Worm (Caenorhabditis elegans): ENCODE measurements around the gene rpt-6.
"Not testable (repeated sequence)": the region's sequence is repeated elsewhere in the genome, so short reads cannot be mapped to it uniquely, and the experiment has no call there.

The rpt-6 gene

DNA sequence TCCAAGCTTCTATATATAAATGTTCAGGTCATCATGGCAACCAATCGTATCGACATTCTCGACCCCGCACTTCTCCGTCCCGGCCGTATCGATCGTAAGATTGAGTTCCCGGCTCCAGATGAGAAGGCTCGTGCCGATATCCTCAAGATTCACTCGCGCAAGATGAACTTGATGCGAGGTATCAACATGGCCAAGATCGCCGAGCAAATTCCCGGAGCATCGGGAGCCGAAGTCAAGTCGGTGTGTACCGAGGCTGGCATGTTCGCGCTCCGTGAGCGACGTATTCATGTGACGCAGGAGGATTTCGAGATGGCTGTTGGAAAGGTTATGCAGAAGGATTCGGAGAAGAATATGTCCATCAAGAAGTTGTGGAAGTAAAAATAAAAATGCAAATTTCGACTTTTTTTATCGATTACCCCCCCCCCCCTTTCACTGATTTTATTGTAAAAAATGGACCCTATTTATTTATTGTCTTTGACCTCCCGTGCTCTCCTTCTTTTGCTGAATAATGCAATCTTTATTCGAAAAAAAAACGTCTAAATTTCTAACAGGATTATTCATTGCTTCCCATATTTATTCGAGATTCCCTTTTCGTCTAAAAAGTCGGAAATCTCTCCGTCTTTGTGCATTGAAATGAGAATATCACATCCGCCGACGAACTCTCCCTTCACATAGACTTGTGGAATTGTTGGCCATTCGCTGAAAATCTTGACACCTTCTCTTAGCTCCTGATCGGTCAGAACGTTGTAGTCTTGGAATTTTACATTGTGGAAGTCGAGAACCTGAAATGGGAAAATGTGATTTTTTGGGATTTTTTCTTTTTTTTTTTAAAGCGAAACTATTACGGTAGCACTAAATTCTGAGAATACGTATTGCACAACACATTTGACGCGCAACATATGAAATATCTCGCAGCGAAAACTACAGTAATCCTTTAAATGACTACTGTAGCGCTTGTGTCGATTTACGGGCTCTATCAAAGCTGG lies 2.1 kb downstream of the rpt-6 start:
- TF ChIP-seq hlh-6 (tag; optimal IDR thresholded peaks at IDR 0.05), result no peak
- TF ChIP-seq ceh-48 (tag; optimal IDR thresholded peaks at IDR 0.05), result no peak
- TF ChIP-seq C08G9.2 (tag; optimal IDR thresholded peaks at IDR 0.05), result no peak
- no peak for TF ChIP-seq madf-2 (tag; optimal IDR thresholded peaks at IDR 0.05)
- TF ChIP-seq pat-9 (tag; optimal IDR thresholded peaks at IDR 0.05), result no peak
- no peak for TF ChIP-seq pqm-1 (tag; optimal IDR thresholded peaks at IDR 0.05)
- no peak for TF ChIP-seq fax-1 (tag; optimal IDR thresholded peaks at IDR 0.05)
- no peak for TF ChIP-seq eyg-1 (tag; optimal IDR thresholded peaks at IDR 0.05)
- TF ChIP-seq che-1 (tag; optimal IDR thresholded peaks at IDR 0.05), result no peak
- TF ChIP-seq ceh-19 (GFP tag; optimal IDR thresholded peaks at IDR 0.05), result no peak

DNA sequence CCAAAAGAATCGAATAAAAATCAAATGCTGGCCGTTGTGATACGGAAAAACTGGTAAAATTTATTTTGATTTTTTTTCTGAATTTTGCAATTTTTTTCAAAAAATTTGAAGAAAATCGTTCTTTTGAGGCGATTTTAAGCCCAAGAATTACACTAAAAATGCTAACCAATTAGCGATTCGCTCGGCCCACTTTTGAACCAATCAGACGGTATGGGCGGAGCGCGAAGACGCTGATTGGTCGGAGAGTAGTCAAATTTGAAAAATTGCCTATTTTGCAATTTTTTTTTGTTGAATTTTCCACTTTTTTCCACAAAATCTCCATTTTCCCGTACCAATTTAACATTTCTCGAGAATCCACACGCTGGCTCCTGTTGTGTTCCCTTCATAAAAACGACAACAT lies 3.0 kb downstream of the rpt-6 start:
- no peak for TF ChIP-seq madf-2 (tag; optimal IDR thresholded peaks at IDR 0.05)
- peak; percentile 81 for TF ChIP-seq nfya-1 (tag; optimal IDR thresholded peaks at IDR 0.05)

DNA sequence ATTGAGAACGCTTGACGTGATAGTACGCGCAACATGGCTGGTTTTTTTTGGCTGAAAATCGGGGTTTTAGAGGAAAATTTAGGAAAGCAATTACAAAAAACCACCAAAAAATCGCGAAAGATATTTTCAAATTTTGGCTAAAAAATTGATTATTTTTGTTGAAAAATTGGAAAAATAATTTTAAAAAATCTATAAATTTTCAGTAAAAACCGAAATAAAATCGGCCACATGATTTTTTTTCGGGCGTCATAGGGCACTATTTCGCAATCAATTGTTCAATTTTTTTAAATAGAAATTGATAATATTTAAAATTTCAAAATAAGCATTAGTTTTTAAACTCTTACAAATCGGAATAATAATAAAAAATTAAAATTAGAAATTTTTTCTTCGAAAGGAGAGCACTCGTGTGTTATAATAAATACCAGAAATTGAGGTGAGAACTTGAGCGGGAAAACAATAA lies 3.6 kb downstream of the rpt-6 start, which contains the start of gene glrx-5:
TSS of gene glrx-5 (minus strand) at position 51 of the 460 bp plus-strand sequence.
- TF ChIP-seq ceh-48 (tag; optimal IDR thresholded peaks at IDR 0.05) (no peak), ceh-2 (tag; optimal IDR thresholded peaks at IDR 0.05) (no peak), ceh-18 (tag; optimal IDR thresholded peaks at IDR 0.05) (no peak), ceh-22 (tag; optimal IDR thresholded peaks at IDR 0.05) (no peak), ets-4 (tag; optimal IDR thresholded peaks at IDR 0.05) (no peak), ref-2 (tag; optimal IDR thresholded peaks at IDR 0.05) (no peak), K02D7.2 (tag; optimal IDR thresholded peaks at IDR 0.05) (no peak)

DNA sequence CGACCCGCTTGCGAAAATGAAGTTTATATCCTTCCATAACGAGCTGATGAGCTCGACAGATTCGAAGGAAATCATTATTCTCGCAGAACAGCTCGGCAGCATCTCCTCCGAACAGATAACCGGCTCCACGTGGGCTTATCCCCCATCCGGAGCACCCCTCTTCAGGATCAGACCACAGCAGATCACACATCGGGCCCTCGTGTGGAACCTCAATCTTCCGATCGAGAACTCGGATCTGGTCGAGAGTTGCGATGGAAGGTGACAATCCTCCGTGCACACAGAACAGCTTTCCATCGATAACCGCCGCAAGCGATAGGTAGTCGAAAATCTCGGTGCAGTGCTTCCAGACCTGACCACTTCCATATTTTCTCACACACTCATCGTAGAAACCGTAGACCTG lies 5.4 kb downstream of the rpt-6 start:
- TF ChIP-seq ets-4 (tag; optimal IDR thresholded peaks at IDR 0.05) (no peak), odd-2 (tag; optimal IDR thresholded peaks at IDR 0.05) (no peak), tbx-2 (tag; optimal IDR thresholded peaks at IDR 0.05) (no peak), sdc-2 (tag; optimal IDR thresholded peaks at IDR 0.05) (no peak), ceh-22 (tag; optimal IDR thresholded peaks at IDR 0.05) (no peak), elt-2 (tag; optimal IDR thresholded peaks at IDR 0.05) (no peak), T23F11.4 (GFP tag; optimal IDR thresholded peaks at IDR 0.05) (no peak), dmd-4 (tag; optimal IDR thresholded peaks at IDR 0.05; ENCODE audit: borderline replicate concordance) (no peak), ceh-24 (tag; optimal IDR thresholded peaks at IDR 0.05) (no peak), syd-9 (tag; optimal IDR thresholded peaks at IDR 0.05) (no peak), ceh-18 (tag; optimal IDR thresholded peaks at IDR 0.05) (no peak)

DNA sequence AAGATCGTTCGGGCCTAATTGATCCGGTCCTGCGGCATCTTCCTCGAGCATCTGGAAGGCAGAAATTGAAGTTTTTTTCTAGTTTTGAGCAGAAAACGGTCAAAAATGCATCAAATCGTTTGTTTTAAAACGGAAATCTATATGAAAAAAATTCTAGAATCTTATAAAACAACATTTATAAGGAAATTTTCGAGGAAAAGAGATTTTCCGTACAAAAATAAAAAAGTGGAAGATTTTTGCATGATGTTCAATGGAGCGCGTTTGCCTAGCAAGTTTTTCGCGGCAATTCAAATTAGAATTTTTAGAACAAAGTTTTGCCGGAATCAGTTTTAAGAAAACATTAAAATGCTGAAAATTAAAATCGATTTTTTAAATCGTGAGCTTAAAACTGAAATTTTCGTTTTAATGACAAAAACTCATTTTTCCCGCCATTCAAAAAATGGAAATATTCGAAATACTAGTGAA lies 7.0 kb downstream of the rpt-6 start, which contains the start of gene pph-4.2:
TSS of gene pph-4.2 (minus strand) at position 51 of the 465 bp plus-strand sequence.
- peak; percentile 9 for TF ChIP-seq nfya-1 (tag; optimal IDR thresholded peaks at IDR 0.05)
- no peak for TF ChIP-seq ahr-1 (tag; optimal IDR thresholded peaks at IDR 0.05)

DNA sequence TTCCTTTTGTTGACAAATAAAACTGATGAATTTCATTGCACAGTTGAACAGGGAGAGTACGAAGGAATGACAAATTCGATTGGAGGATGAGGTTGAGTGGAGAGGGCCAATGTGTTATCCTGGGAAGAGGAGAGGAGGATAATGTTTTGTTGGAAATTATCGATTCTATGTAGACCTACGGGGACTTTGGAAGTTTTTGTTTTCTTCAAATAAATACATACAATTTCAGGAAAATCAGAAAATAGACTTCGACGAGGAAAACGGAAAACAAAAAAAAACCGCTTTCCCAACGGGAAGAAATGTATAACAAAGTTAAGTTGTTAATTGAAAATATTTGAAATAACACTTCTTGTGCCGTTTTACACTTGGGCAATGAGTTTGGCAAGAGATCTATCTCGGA lies 13.5 kb downstream of the rpt-6 start, which contains the start of gene Y49E10.4:
TSS of gene Y49E10.4 (minus strand) at position 101 of the 400 bp plus-strand sequence.
- not testable (repeated sequence) for TF ChIP-seq hlh-6, ceh-30, pros-1 (tag; optimal IDR thresholded peaks at IDR 0.05)
